Worm (Caenorhabditis elegans) whole organism, L2 larva: ENCODE data around the gene lips-12.

Experiments used
- C34F6.9 ChIP-seq: fragments of 150-350 bp; optimal IDR thresholded peaks from 2 replicates; lab custom pipeline; 2014; ENCODE audit warnings: missing biosample characterization, missing genetic modification characterization
- F13H6.1 ChIP-seq: sonication (generic microtip); optimal IDR thresholded peaks from 2 replicates; lab custom pipeline; 2016; ENCODE audit warnings: missing genetic modification characterization, missing compliant biosample characterization
- R02D3.7 ChIP-seq: fragments of 150-350 bp; optimal IDR thresholded peaks from 2 replicates; lab custom pipeline; 2014; ENCODE audit warnings: missing biosample characterization, missing genetic modification characterization
- Y55F3AM.14 ChIP-seq: fragments of 200-800 bp; sonication (Bioruptor generic); optimal IDR thresholded peaks from 2 replicates; lab custom pipeline; 2018; ENCODE audit warnings: mild to moderate bottlenecking, missing genetic modification characterization, missing compliant biosample characterization
- aly-2 ChIP-seq: fragments of 150-350 bp; optimal IDR thresholded peaks from 2 replicates; lab custom pipeline; 2014; ENCODE audit warnings: missing biosample characterization, missing genetic modification characterization
- ama-1 ChIP-seq: fragments of 150-350 bp; optimal IDR thresholded peaks from 2 replicates; lab custom pipeline; 2018; ENCODE audit warnings: inconsistent platforms
- blmp-1 ChIP-seq: sonication (generic microtip); optimal IDR thresholded peaks from 2 replicates; lab custom pipeline; 2017; ENCODE audit warnings: missing genetic modification characterization, mild to moderate bottlenecking, missing compliant biosample characterization, antibody characterized with exemption, moderate library complexity; ENCODE audit not compliant: insufficient read depth
- ceh-16 ChIP-seq: fragments of 150-350 bp; optimal IDR thresholded peaks from 2 replicates; lab custom pipeline; 2014; ENCODE audit warnings: missing biosample characterization, missing genetic modification characterization
- ceh-82 ChIP-seq: fragments of 150-350 bp; optimal IDR thresholded peaks from 2 replicates; lab custom pipeline; 2014; ENCODE audit warnings: missing biosample characterization, missing genetic modification characterization
- crh-2 ChIP-seq: sonication (generic microtip); optimal IDR thresholded peaks from 2 replicates; lab custom pipeline; 2017; ENCODE audit warnings: missing biosample characterization, missing genetic modification characterization
- dmd-4 ChIP-seq: sonication (generic microtip); optimal IDR thresholded peaks from 2 replicates; lab custom pipeline; 2017; ENCODE audit warnings: missing biosample characterization, missing genetic modification characterization
- egl-27 ChIP-seq: sonication (generic microtip); optimal IDR thresholded peaks from 3 replicates; lab custom pipeline; 2017; ENCODE audit warnings: missing biosample characterization, missing genetic modification reagents, missing genetic modification characterization
- elt-1 ChIP-seq: fragments of 150-350 bp; optimal IDR thresholded peaks from 2 replicates; lab custom pipeline; 2014; ENCODE audit warnings: missing biosample characterization, missing genetic modification characterization
- elt-3 ChIP-seq: sonication (generic microtip); optimal IDR thresholded peaks from 2 replicates; lab custom pipeline; 2017; ENCODE audit warnings: missing biosample characterization, missing genetic modification characterization
- fos-1 ChIP-seq: fragments of 150-350 bp; optimal IDR thresholded peaks from 2 replicates; lab custom pipeline; 2014; ENCODE audit warnings: missing biosample characterization, missing genetic modification characterization
- lin-11 ChIP-seq: fragments of 150-350 bp; sonication (generic microtip); optimal IDR thresholded peaks from 2 replicates; lab custom pipeline; 2014; ENCODE audit warnings: missing biosample characterization, missing genetic modification characterization, inconsistent platforms, mixed read lengths
- lsy-2 ChIP-seq, 2 experiments: fragments of 150-350 bp in 1 of 2; sonication (generic microtip) in 1 of 2; optimal IDR thresholded peaks; 2 replicates each; lab custom pipeline; 2014 to 2017; ENCODE audit warnings: missing biosample characterization in 2 of 2, missing genetic modification characterization in 2 of 2
- mab-5 ChIP-seq: fragments of 150-350 bp; optimal IDR thresholded peaks from 2 replicates; lab custom pipeline; 2014; ENCODE audit warnings: missing biosample characterization, missing genetic modification characterization
- mdl-1 ChIP-seq, 2 experiments: fragments of 150-350 bp in 1 of 2; sonication (generic microtip) in 1 of 2; optimal IDR thresholded peaks; 2 replicates each; lab custom pipeline; 2017; ENCODE audit warnings: missing biosample characterization in 2 of 2, missing genetic modification characterization in 2 of 2
- nhr-12 ChIP-seq: fragments of 150-350 bp; optimal IDR thresholded peaks from 2 replicates; lab custom pipeline; 2014; ENCODE audit warnings: missing biosample characterization, missing genetic modification characterization
- nhr-129 ChIP-seq: fragments of 150-350 bp; optimal IDR thresholded peaks from 2 replicates; lab custom pipeline; 2014; ENCODE audit warnings: missing biosample characterization, missing genetic modification characterization
- nhr-23 ChIP-seq: fragments of 150-350 bp; optimal IDR thresholded peaks from 2 replicates; lab custom pipeline; 2014; ENCODE audit warnings: missing biosample characterization, missing genetic modification reagents, missing genetic modification characterization
- nhr-237 ChIP-seq: fragments of 150-350 bp; optimal IDR thresholded peaks from 2 replicates; lab custom pipeline; 2014; ENCODE audit warnings: missing biosample characterization, missing genetic modification characterization
- nhr-25 ChIP-seq: fragments of 150-350 bp; sonication (generic microtip); optimal IDR thresholded peaks from 3 replicates; lab custom pipeline; 2014; ENCODE audit warnings: missing biosample characterization, missing genetic modification characterization
- nhr-6 ChIP-seq: fragments of 150-350 bp; optimal IDR thresholded peaks from 2 replicates; lab custom pipeline; 2014; ENCODE audit warnings: missing biosample characterization, missing genetic modification characterization
- nhr-77 ChIP-seq: fragments of 150-350 bp; optimal IDR thresholded peaks from 2 replicates; lab custom pipeline; 2014; ENCODE audit warnings: missing biosample characterization, missing genetic modification characterization
- peb-1 ChIP-seq: fragments of 150-350 bp; optimal IDR thresholded peaks from 2 replicates; lab custom pipeline; 2014; ENCODE audit warnings: missing biosample characterization, missing genetic modification characterization
- sem-4 ChIP-seq: fragments of 150-350 bp; optimal IDR thresholded peaks from 2 replicates; lab custom pipeline; 2014; ENCODE audit warnings: missing biosample characterization, missing genetic modification reagents, missing genetic modification characterization
- skn-1 ChIP-seq: sonication (generic microtip); optimal IDR thresholded peaks from 2 replicates; lab custom pipeline; 2017; ENCODE audit warnings: missing biosample characterization, missing genetic modification characterization
- sma-3 ChIP-seq: sonication (generic microtip); optimal IDR thresholded peaks from 2 replicates; lab custom pipeline; 2016; ENCODE audit warnings: missing genetic modification reagents, missing genetic modification characterization, missing compliant biosample characterization
- sma-9 ChIP-seq, 2 experiments: fragments of 150-350 bp in 1 of 2; sonication (generic microtip) in 1 of 2; optimal IDR thresholded peaks; 2 replicates each; lab custom pipeline; 2014 to 2016; ENCODE audit warnings: missing genetic modification characterization in 2 of 2, mild to moderate bottlenecking in 1 of 2, missing biosample characterization in 1 of 2, missing compliant biosample characterization in 1 of 2, missing genetic modification reagents in 1 of 2, moderate library complexity in 1 of 2
- unc-55 ChIP-seq: fragments of 150-350 bp; sonication (generic microtip); optimal IDR thresholded peaks from 3 replicates; lab custom pipeline; 2014; ENCODE audit warnings: missing biosample characterization, missing genetic modification reagents, missing genetic modification characterization
- unc-62 ChIP-seq: fragments of 150-350 bp; optimal IDR thresholded peaks from 2 replicates; lab custom pipeline; 2014; ENCODE audit warnings: missing biosample characterization, missing genetic modification reagents, missing genetic modification characterization
- ztf-1 ChIP-seq: fragments of 200-800 bp; sonication (Bioruptor generic); conservative IDR thresholded peaks from 2 replicates; pipeline ENCODE4 v1.3.6; 2022; ENCODE audit warnings: missing genetic modification characterization, missing compliant biosample characterization
- ztf-11 ChIP-seq: sonication (generic microtip); optimal IDR thresholded peaks from 2 replicates; lab custom pipeline; 2017; ENCODE audit warnings: missing biosample characterization, missing genetic modification characterization
- ztf-4 ChIP-seq: fragments of 150-350 bp; optimal IDR thresholded peaks from 2 replicates; lab custom pipeline; 2014; ENCODE audit warnings: missing biosample characterization, missing genetic modification characterization

Gene lips-12

ce11 chrII:1131367-1131766 lies 17.3 kb upstream of the lips-12 start:
- TF ChIP-seq sem-4 (tag; lab: Kevin White, UChicago) (no peak), egl-27 (tag; lab: Kevin White, UChicago) (no peak), sma-3 (GFP tag; lab: Kevin White, UChicago) (no peak), blmp-1 (tag; lab: Kevin White, UChicago) (no peak), aly-2 (no peak), ceh-16 (tag; lab: Kevin White, UChicago) (no peak), Y55F3AM.14 (no peak), C34F6.9 (tag; lab: Kevin White, UChicago) (no peak), R02D3.7 (tag; lab: Kevin White, UChicago) (no peak)

ce11 chrII:1130241-1130640 lies 16.2 kb upstream of the lips-12 start:
- TF ChIP-seq lsy-2 (tag; optimal IDR thresholded peaks at IDR 0.05; lab: Kevin White, UChicago) (no peak), elt-3 (tag; lab: Kevin White, UChicago) (no peak), nhr-129 (tag; lab: Kevin White, UChicago) (no peak), sem-4 (tag; lab: Kevin White, UChicago) (no peak), fos-1 (no peak)

ce11 chrII:1127676-1128075 lies 13.6 kb upstream of the lips-12 start, which contains the start of gene taf-6.1:
TSS of gene taf-6.1 (plus strand) at chrII:1127976.
- TF ChIP-seq lin-11 (tag; lab: Kevin White, UChicago) (no peak), nhr-77 (tag; lab: Kevin White, UChicago) (no peak), dmd-4 (tag; lab: Kevin White, UChicago) (no peak), fos-1 (no peak), R02D3.7 (tag; lab: Kevin White, UChicago) (no peak), lsy-2 (tag; optimal IDR thresholded peaks at IDR 0.05; lab: Kevin White, UChicago) (no peak), unc-62 (GFP tag; lab: Kevin White, UChicago) (no peak), ztf-1 (GFP tag; lab: Robert Waterston, UW) (no peak)

- TF ChIP-seq fos-1 (no peak), elt-1 (tag; lab: Kevin White, UChicago) (no peak)
Observed at ce11 chrII:1126472-1126871, 12.4 kb upstream of the lips-12 start.

ce11 chrII:1124757-1125156 lies 10.7 kb upstream of the lips-12 start:
- TF ChIP-seq ama-1 (lab: Kevin White, UChicago) (no peak), ceh-82 (tag; lab: Kevin White, UChicago) (no peak), sma-3 (GFP tag; lab: Kevin White, UChicago) (no peak), Y55F3AM.14 (no peak), ztf-4 (tag; lab: Kevin White, UChicago) (no peak), mdl-1 (tag; optimal IDR thresholded peaks at IDR 0.05; lab: Kevin White, UChicago) (no peak), aly-2 (no peak), sem-4 (tag; lab: Kevin White, UChicago) (no peak), crh-2 (tag; lab: Kevin White, UChicago) (no peak), nhr-23 (tag; lab: Kevin White, UChicago) (no peak), R02D3.7 (tag; lab: Kevin White, UChicago) (no peak), F13H6.1 (tag; lab: Kevin White, UChicago) (no peak), peb-1 (tag; lab: Kevin White, UChicago) (no peak), nhr-12 (tag; lab: Kevin White, UChicago) (no peak), blmp-1 (tag; lab: Kevin White, UChicago) (no peak), sma-9 (GFP tag; optimal IDR thresholded peaks at IDR 0.05; lab: Kevin White, UChicago) (no peak), sma-9 (tag; optimal IDR thresholded peaks at IDR 0.05; lab: Kevin White, UChicago) (no peak), lsy-2 (tag; optimal IDR thresholded peaks at IDR 0.05; lab: Kevin White, UChicago) (no peak), nhr-237 (tag; lab: Kevin White, UChicago) (no peak), nhr-25 (no peak), nhr-6 (tag; lab: Kevin White, UChicago) (no peak)

- no peak for TF ChIP-seq unc-62 (GFP tag; lab: Kevin White, UChicago)
- TF ChIP-seq ztf-11 (tag; lab: Kevin White, UChicago) = no peak
- TF ChIP-seq unc-55 = no peak
- TF ChIP-seq mab-5 (tag; lab: Kevin White, UChicago) = no peak
- no peak for TF ChIP-seq Y55F3AM.14
- TF ChIP-seq skn-1 = no peak
- TF ChIP-seq nhr-77 (tag; lab: Kevin White, UChicago) = no peak
Observed at ce11 chrII:1123208-1123607, 9.2 kb upstream of the lips-12 start, which contains the start of the genes sut-1 and eri-3. TSS of gene sut-1 (minus strand) at chrII:1123265. TSS of gene eri-3 (plus strand) at chrII:1123534.
